Fruit fly (Drosophila melanogaster) whole organism, embryonic: ENCODE measurements around the gene gb.

Experiments used
- Ada2b ChIP-seq: fragments of 200-800 bp; sonication (Bioruptor generic); IDR thresholded peaks from 2 replicates; pipeline ENCODE4 v1.3.6; 2022; ENCODE audit warnings: missing biosample characterization, missing genetic modification characterization
- BEAF-32 ChIP-seq: fragments of 200-800 bp; sonication (Bioruptor generic); optimal IDR thresholded peaks from 3 replicates; lab custom pipeline; 2017; ENCODE audit warnings: missing biosample characterization, missing genetic modification characterization, mild to moderate bottlenecking, moderate library complexity, missing genetic modification reagents
- Bgb ChIP-seq: fragments of 200-800 bp; sonication (Bioruptor generic); IDR thresholded peaks from 2 replicates; pipeline ENCODE4 v1.3.6; 2022; ENCODE audit warnings: missing biosample characterization, missing genetic modification characterization; ENCODE audit not compliant: partially characterized antibody
- Blimp-1 ChIP-seq: fragments of 200-800 bp; sonication (Bioruptor generic); optimal IDR thresholded peaks from 3 replicates; lab custom pipeline; 2018; ENCODE audit warnings: missing biosample characterization, missing genetic modification characterization, mild to moderate bottlenecking, moderate library complexity, missing genetic modification reagents
- CG10147 ChIP-seq: fragments of 200-800 bp; sonication (Bioruptor generic); optimal IDR thresholded peaks from 2 replicates; lab custom pipeline; 2019; ENCODE audit warnings: missing biosample characterization, mild to moderate bottlenecking, missing genetic modification characterization, moderate library complexity
- CG12391 ChIP-seq: fragments of 200-800 bp; sonication (Bioruptor generic); optimal IDR thresholded peaks from 3 replicates; lab custom pipeline; 2018; ENCODE audit warnings: missing biosample characterization, mild to moderate bottlenecking, missing genetic modification characterization, moderate library complexity
- CG17359 ChIP-seq: fragments of 200-800 bp; sonication (Bioruptor generic); optimal IDR thresholded peaks from 3 replicates; lab custom pipeline; 2018; ENCODE audit warnings: missing biosample characterization, mild to moderate bottlenecking, missing genetic modification characterization, moderate library complexity
- CG2199 ChIP-seq: fragments of 200-800 bp; sonication (Bioruptor generic); IDR thresholded peaks from 3 replicates; pipeline ENCODE4 v1.3.6; 2022; ENCODE audit warnings: missing biosample characterization, missing genetic modification characterization
- CG30403 ChIP-seq: fragments of 200-800 bp; sonication (Bioruptor generic); optimal IDR thresholded peaks from 3 replicates; lab custom pipeline; 2016; ENCODE audit warnings: missing biosample characterization, missing genetic modification characterization
- CG3163 ChIP-seq: fragments of 200-800 bp; sonication (Bioruptor generic); optimal IDR thresholded peaks from 3 replicates; lab custom pipeline; 2016; ENCODE audit warnings: missing biosample characterization, missing genetic modification characterization
- CG32767 ChIP-seq: fragments of 200-800 bp; sonication (Bioruptor generic); IDR thresholded peaks from 2 replicates; pipeline ENCODE4 v1.3.6; 2022; ENCODE audit warnings: missing biosample characterization, missing genetic modification characterization
- CG34224 ChIP-seq: fragments of 200-800 bp; sonication (Bioruptor generic); IDR thresholded peaks from 3 replicates; pipeline ENCODE4 v1.3.6; 2022; ENCODE audit warnings: missing biosample characterization, missing genetic modification characterization; ENCODE audit not compliant: partially characterized antibody
- CG6689 ChIP-seq: fragments of 200-800 bp; sonication (Bioruptor generic); IDR thresholded peaks from 2 replicates; pipeline ENCODE4 v1.3.6; 2022; ENCODE audit warnings: missing biosample characterization, missing genetic modification characterization
- CG6791 ChIP-seq: fragments of 200-800 bp; sonication (Bioruptor generic); IDR thresholded peaks from 3 replicates; pipeline ENCODE4 v1.3.6; 2022; ENCODE audit warnings: missing biosample characterization, missing genetic modification characterization; ENCODE audit not compliant: partially characterized antibody
- CG7928 ChIP-seq: fragments of 200-800 bp; sonication (Bioruptor generic); optimal IDR thresholded peaks from 2 replicates; lab custom pipeline; 2017; ENCODE audit warnings: missing biosample characterization, mild to moderate bottlenecking, missing genetic modification characterization
- CG8478 ChIP-seq: fragments of >200 bp; optimal IDR thresholded peaks from 2 replicates; lab custom pipeline; 2018
- CG9817 ChIP-seq: fragments of 200-800 bp; sonication (Bioruptor generic); optimal IDR thresholded peaks from 2 replicates; lab custom pipeline; 2018; ENCODE audit warnings: missing biosample characterization, mild to moderate bottlenecking, missing genetic modification characterization, moderate library complexity
- CTCF ChIP-seq: fragments of 200-800 bp; sonication (Bioruptor generic); optimal IDR thresholded peaks from 2 replicates; lab custom pipeline; 2017; ENCODE audit warnings: missing biosample characterization, mild to moderate bottlenecking, missing genetic modification characterization, moderate library complexity
- Chrac-16 ChIP-seq: fragments of 200-800 bp; sonication (Bioruptor generic); optimal IDR thresholded peaks from 3 replicates; lab custom pipeline; 2016; ENCODE audit warnings: missing biosample characterization, missing genetic modification characterization
- Dbx ChIP-seq: fragments of 200-800 bp; sonication (Bioruptor generic); IDR thresholded peaks from 3 replicates; pipeline ENCODE4 v1.3.6; 2022; ENCODE audit warnings: missing biosample characterization, missing genetic modification characterization
- Doc2 ChIP-seq: fragments of 200-800 bp; sonication (Bioruptor generic); IDR thresholded peaks from 2 replicates; pipeline ENCODE4 v1.3.6; 2022; ENCODE audit warnings: missing biosample characterization, missing genetic modification characterization
- Drgx ChIP-seq: fragments of 200-800 bp; sonication (Bioruptor generic); IDR thresholded peaks from 2 replicates; pipeline ENCODE4 v1.3.6; 2022; ENCODE audit warnings: missing biosample characterization, missing genetic modification characterization
- Fer2 ChIP-seq: fragments of 200-800 bp; sonication (Bioruptor generic); optimal IDR thresholded peaks from 2 replicates; lab custom pipeline; 2018; ENCODE audit warnings: missing biosample characterization, mild to moderate bottlenecking, missing genetic modification characterization, moderate library complexity
- Hr78 ChIP-seq, 2 experiments: fragments of 200-800 bp in 1 of 2; fragments of >200 bp in 1 of 2; sonication (Bioruptor generic) in 1 of 2; optimal IDR thresholded peaks; 2 replicates each; lab custom pipeline; 2017 to 2019; ENCODE audit warnings: missing biosample characterization in 2 of 2, missing genetic modification characterization in 2 of 2, mild to moderate bottlenecking in 1 of 2, moderate library complexity in 1 of 2
- Hsf ChIP-seq: fragments of 200-800 bp; sonication (Bioruptor generic); optimal IDR thresholded peaks from 3 replicates; lab custom pipeline; 2016; ENCODE audit warnings: missing biosample characterization, missing genetic modification characterization
- MTF-1 ChIP-seq: fragments of 200-800 bp; sonication (Bioruptor generic); optimal IDR thresholded peaks from 2 replicates; lab custom pipeline; 2018; ENCODE audit warnings: missing biosample characterization, mild to moderate bottlenecking, missing genetic modification characterization, borderline replicate concordance
- Pdp1 ChIP-seq, 2 experiments: fragments of 200-800 bp; sonication (Bioruptor generic); optimal IDR thresholded peaks; 3 replicates each; lab custom pipeline; 2016; ENCODE audit warnings: missing biosample characterization in 2 of 2, missing genetic modification characterization in 2 of 2, mild to moderate bottlenecking in 1 of 2, moderate library complexity in 1 of 2
- Spps ChIP-seq: fragments of 200-800 bp; sonication (Bioruptor generic); optimal IDR thresholded peaks from 2 replicates; lab custom pipeline; 2018; ENCODE audit warnings: missing biosample characterization, mild to moderate bottlenecking, missing genetic modification characterization
- Trl ChIP-seq, 3 experiments: fragments of >200 bp in 2 of 3; fragments of 200-800 bp in 1 of 3; sonication (Bioruptor generic) in 1 of 3; optimal IDR thresholded peaks; 2 replicates in 1 of 3; 3 replicates in 2 of 3; lab custom pipeline; 2016 to 2017; ENCODE audit warnings: missing biosample characterization in 1 of 3, missing genetic modification characterization in 1 of 3
- ab ChIP-seq: fragments of 200-800 bp; sonication (Bioruptor generic); optimal IDR thresholded peaks from 2 replicates; lab custom pipeline; 2016; ENCODE audit warnings: missing biosample characterization, missing genetic modification characterization
- ash1 ChIP-seq: fragments of 200-800 bp; sonication (Bioruptor generic); optimal IDR thresholded peaks from 2 replicates; lab custom pipeline; 2018; ENCODE audit warnings: missing biosample characterization, mild to moderate bottlenecking, missing genetic modification characterization
- chinmo ChIP-seq: fragments of 200-800 bp; sonication (Bioruptor generic); IDR thresholded peaks from 4 replicates; pipeline ENCODE4 v1.3.6; 2022; ENCODE audit warnings: missing biosample characterization, missing genetic modification characterization; ENCODE audit not compliant: partially characterized antibody
- esg ChIP-seq: fragments of 200-800 bp; sonication (Bioruptor generic); conservative IDR thresholded peaks from 2 replicates; pipeline ENCODE4 v1.3.6; 2022; ENCODE audit warnings: missing biosample characterization, missing genetic modification characterization
- ewg ChIP-seq: fragments of 200-800 bp; sonication (Bioruptor generic); optimal IDR thresholded peaks from 3 replicates; lab custom pipeline; 2017; ENCODE audit warnings: mild to moderate bottlenecking, missing biosample characterization, missing genetic modification reagents, missing genetic modification characterization
- h ChIP-seq: fragments of >200 bp; optimal IDR thresholded peaks from 2 replicates; lab custom pipeline; 2017
- kni ChIP-seq: fragments of 200-800 bp; sonication (Bioruptor generic); optimal IDR thresholded peaks from 3 replicates; lab custom pipeline; 2017; ENCODE audit warnings: mild to moderate bottlenecking, missing biosample characterization, missing genetic modification reagents, missing genetic modification characterization
- luna ChIP-seq: fragments of 200-800 bp; sonication (Bioruptor generic); optimal IDR thresholded peaks from 2 replicates; lab custom pipeline; 2016; ENCODE audit warnings: missing biosample characterization, missing genetic modification characterization
- nom ChIP-seq: fragments of 200-800 bp; sonication (Bioruptor generic); optimal IDR thresholded peaks from 2 replicates; lab custom pipeline; 2017; ENCODE audit warnings: missing biosample characterization, missing genetic modification characterization, mild to moderate bottlenecking, moderate library complexity, missing genetic modification reagents
- oc ChIP-seq: fragments of 200-800 bp; sonication (Bioruptor generic); optimal IDR thresholded peaks from 2 replicates; lab custom pipeline; 2018; ENCODE audit warnings: missing biosample characterization, mild to moderate bottlenecking, missing genetic modification characterization, moderate library complexity
- pb ChIP-seq: fragments of 200-800 bp; sonication (Bioruptor generic); optimal IDR thresholded peaks from 3 replicates; lab custom pipeline; 2016; ENCODE audit warnings: missing biosample characterization, missing genetic modification characterization
- pros ChIP-seq: fragments of 200-800 bp; sonication (Bioruptor generic); optimal IDR thresholded peaks from 3 replicates; lab custom pipeline; 2019; ENCODE audit warnings: missing biosample characterization, mild to moderate bottlenecking, missing genetic modification characterization, moderate library complexity
- sens ChIP-seq: fragments of 200-800 bp; sonication (Bioruptor generic); peaks from one replicate; lab custom pipeline; 2016; ENCODE audit warnings: missing biosample characterization, missing genetic modification characterization
- slbo ChIP-seq: fragments of 200-800 bp; sonication (Bioruptor generic); IDR thresholded peaks from 2 replicates; pipeline ENCODE4 v1.3.6; 2022; ENCODE audit warnings: missing biosample characterization, missing genetic modification characterization
- ttk ChIP-seq: fragments of 200-800 bp; sonication (Bioruptor generic); IDR thresholded peaks from 2 replicates; pipeline ENCODE4 v2.1.2; 2022; ENCODE audit warnings: missing biosample characterization, missing genetic modification characterization
- vvl ChIP-seq: fragments of 200-800 bp; sonication (Bioruptor generic); IDR thresholded peaks from 2 replicates; pipeline ENCODE4 v1.3.6; 2022; ENCODE audit warnings: missing biosample characterization, missing genetic modification characterization
- z ChIP-seq: fragments of 200-800 bp; sonication (Bioruptor generic); IDR thresholded peaks from 3 replicates; pipeline ENCODE4 v1.3.6; 2022; ENCODE audit warnings: missing biosample characterization, missing genetic modification characterization
- zfh2 ChIP-seq: fragments of 200-800 bp; sonication (Bioruptor generic); optimal IDR thresholded peaks from 2 replicates; lab custom pipeline; 2016; ENCODE audit warnings: missing biosample characterization, missing genetic modification characterization

Gene gb

DNA sequence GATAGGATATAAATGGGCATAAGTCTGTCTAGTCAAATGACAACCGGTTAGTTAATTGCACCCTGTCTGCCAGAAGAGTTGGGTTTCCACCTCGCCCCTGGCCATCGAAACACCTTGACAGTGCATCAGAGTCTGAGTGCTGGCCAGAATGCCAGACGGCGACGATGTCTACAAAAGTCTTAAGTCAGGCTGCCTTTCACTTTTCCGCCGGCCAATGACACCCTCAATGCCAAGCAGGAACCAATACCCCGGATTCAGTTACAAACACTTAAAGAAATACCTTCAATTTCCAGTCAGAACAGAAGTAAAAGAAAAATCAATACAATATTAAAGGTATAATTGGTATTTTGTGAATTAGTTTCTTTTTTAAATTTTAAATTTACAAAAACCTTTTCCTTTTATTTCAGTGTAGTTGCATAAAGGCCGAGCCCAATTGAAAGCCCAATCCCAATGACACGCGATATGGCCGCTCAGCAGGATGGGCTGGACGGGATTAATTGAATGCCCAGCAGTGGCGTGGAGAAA is 27.5 kb downstream of the gb start:
- TF ChIP-seq nom (peak; percentile 40), slbo (GFP tag; lab: Robert Waterston, UW) (no peak), Drgx (peak; percentile 32; the same call in 1 of the 2 replicates), BEAF-32 (no peak)
- TF ChIP-seq, all 482 proteins: peak for 2

DNA sequence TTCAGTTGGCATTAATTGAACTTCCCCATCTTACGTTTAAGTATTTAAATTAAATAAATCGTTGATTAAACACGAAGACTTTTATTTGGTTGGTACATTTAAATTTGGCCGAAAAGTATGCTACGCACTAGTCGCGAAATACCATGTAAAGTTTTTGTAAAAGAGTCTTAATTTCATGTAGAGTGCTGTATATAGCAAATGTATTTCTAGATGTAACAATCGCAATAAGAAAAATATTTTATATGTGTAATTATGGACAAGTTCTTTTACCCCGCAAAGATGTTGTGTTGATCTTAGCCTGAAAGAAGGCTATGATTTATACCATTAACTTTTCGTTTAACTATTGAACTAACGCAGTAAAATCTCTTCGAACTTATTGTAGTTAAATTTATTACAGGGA is 29.3 kb downstream of the gb start:
- TF ChIP-seq CG3163 (GFP tag; lab: Kevin White, UChicago) (no peak), Dbx (GFP tag; lab: Robert Waterston, UW) (no peak), CG7928 (GFP tag; lab: Kevin White, UChicago) (no peak), CG12391 (no peak), oc (tag; lab: Kevin White, UChicago) (no peak), CTCF (peak; percentile 80), h (no peak), CG10147 (no peak), CG6791 (peak; percentile 58; the same call in 2 of the 3 replicates), CG6689 (GFP tag; lab: Robert Waterston, UW) (no peak), zfh2 (GFP tag; lab: Kevin White, UChicago) (no peak), CG32767 (GFP tag; lab: Robert Waterston, UW) (no peak), chinmo (GFP tag; lab: Robert Waterston, UW) (0 out of 4 replicates have a peak, but pooled peaks have one; percentile 34), Bgb (GFP tag; lab: Robert Waterston, UW) (peak; percentile 62), Chrac-16 (GFP tag; lab: Kevin White, UChicago) (no peak), sens (GFP tag; lab: Kevin White, UChicago) (peak; percentile 50), ttk (GFP tag; lab: Robert Waterston, UW) (no peak), CG2199 (0 out of 3 replicates have a peak, but pooled peaks have one; percentile 35)

DNA sequence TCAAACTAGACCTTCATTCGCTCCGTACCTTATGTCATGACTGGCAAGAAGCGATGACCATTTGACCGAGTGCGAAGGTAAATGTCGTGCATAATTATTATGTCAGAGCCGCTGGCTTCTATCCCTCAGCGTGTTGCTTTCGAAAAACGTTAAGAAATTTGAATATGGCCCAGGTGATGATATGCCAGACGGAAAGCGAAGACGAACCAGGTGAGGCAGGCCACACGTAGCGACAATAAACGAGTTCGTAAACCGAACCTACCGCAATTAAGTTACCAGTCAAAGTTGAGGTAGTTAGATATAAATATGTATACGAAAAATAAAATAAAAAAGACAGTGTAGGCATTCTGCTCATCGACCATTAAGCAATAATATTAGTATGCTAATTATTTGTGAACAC is 35.5 kb downstream of the gb start:
- TF ChIP-seq Hr78 (GFP tag; optimal IDR thresholded peaks at IDR 0.05; lab: Kevin White, UChicago), result peak in 1 of 2 experiments; percentile 70
- TF ChIP-seq vvl (GFP tag; lab: Robert Waterston, UW), result peak; percentile 79
- peak; percentile 9 for TF ChIP-seq kni (GFP tag; lab: Kevin White, UChicago)
- TF ChIP-seq Blimp-1 (GFP tag; lab: Kevin White, UChicago), result peak; percentile 94
- peak in 1 of 2 experiments; percentile 80 for TF ChIP-seq Pdp1 (GFP tag; optimal IDR thresholded peaks at IDR 0.05; lab: Kevin White, UChicago)
- TF ChIP-seq pros, result peak; percentile 28
- TF ChIP-seq CG34224, result no peak
- no peak for TF ChIP-seq CG8478
- TF ChIP-seq, all 482 proteins: peak for 6

DNA sequence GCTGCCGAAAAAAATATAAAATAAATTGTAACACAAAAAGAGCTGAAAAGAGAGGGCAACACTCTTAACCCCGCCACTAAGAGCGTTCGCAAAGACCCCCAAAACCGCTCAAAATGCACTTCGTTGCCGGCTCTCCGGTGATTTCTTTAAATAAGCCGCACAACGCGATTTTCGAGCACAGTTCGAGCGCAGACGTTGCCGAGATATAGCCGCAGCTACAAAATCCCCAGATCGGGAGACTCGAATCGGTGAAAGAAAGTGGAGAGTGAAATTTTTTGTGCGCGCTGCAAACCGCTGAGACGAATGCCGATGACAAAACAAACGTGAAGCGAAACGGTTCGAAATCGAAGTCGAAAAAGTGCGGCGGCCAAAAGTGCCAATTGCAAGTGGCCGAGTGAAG is 36.4 kb downstream of the gb start, which contains the start of gene CG14257:
Gene CG14257 (plus strand): TSS at position 177 of the 400 bp plus-strand sequence.
- no peak for TF ChIP-seq pb
- TF ChIP-seq ash1 (GFP tag; lab: Kevin White, UChicago), result no peak
- TF ChIP-seq ewg (GFP tag; lab: Kevin White, UChicago), result no peak
- TF ChIP-seq CG3163 (GFP tag; lab: Kevin White, UChicago), result peak; percentile 86
- TF ChIP-seq z (GFP tag; lab: Robert Waterston, UW), result peak; percentile 73; the same call in 2 of the 3 replicates
- no peak for TF ChIP-seq ab
- TF ChIP-seq MTF-1 (GFP tag; lab: Kevin White, UChicago), result no peak
- no peak for TF ChIP-seq CG17359 (tag; lab: Kevin White, UChicago)
- no peak for TF ChIP-seq Doc2 (GFP tag; lab: Robert Waterston, UW)
- TF ChIP-seq Hsf (GFP tag; lab: Kevin White, UChicago), result no peak
- no peak for TF ChIP-seq esg (GFP tag; lab: Robert Waterston, UW)
- TF ChIP-seq luna, result no peak
- TF ChIP-seq CG9817 (tag; lab: Kevin White, UChicago), result no peak
- TF ChIP-seq Fer2, result no peak
- no peak for TF ChIP-seq Spps (tag; lab: Kevin White, UChicago)
- TF ChIP-seq Blimp-1 (GFP tag; lab: Kevin White, UChicago), result peak; percentile 57
- TF ChIP-seq chinmo (GFP tag; lab: Robert Waterston, UW), result no peak
- TF ChIP-seq CG30403 (GFP tag; lab: Kevin White, UChicago), result no peak
- no peak for TF ChIP-seq Ada2b (GFP tag; lab: Robert Waterston, UW)
- TF ChIP-seq Trl (optimal IDR thresholded peaks at IDR 0.05; lab: Kevin White, UChicago), result peak in 1 of 2 experiments; percentile 49
- TF ChIP-seq Trl (GFP tag; optimal IDR thresholded peaks at IDR 0.05; lab: Kevin White, UChicago), result no peak
